Worm (Caenorhabditis elegans): Measurements from ENCODE around the gene clec-66.
A peak's percentile ranks its signal among the peaks of the same experiment; 100 is the strongest.

clec-66 gene

DNA sequence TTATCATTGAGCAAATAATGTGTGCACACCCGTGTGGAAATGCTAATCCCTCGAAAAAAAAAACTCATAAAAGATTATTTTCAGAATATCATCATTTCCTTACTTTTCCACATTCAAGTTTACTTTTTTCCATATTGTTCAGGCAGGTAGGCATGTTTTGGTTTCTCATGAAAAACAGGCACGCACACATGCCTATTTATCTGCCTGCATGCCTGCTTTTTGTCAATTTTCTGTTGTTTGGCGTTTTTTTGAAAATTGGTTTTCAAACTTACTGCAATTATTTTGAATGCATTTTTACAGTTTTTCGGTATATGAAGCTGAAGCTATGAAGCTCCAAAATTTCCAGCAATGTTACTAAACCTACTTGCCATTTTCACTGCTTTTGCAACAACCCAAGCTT lies 6.3 kb upstream of the clec-66 start, which contains the start of gene clec-64:
clec-64 (plus strand) TSS at position 301 of the 400 bp plus-strand sequence.
- TF ChIP-seq gmeb-2 (tag; optimal IDR thresholded peaks at IDR 0.05), result no peak

DNA sequence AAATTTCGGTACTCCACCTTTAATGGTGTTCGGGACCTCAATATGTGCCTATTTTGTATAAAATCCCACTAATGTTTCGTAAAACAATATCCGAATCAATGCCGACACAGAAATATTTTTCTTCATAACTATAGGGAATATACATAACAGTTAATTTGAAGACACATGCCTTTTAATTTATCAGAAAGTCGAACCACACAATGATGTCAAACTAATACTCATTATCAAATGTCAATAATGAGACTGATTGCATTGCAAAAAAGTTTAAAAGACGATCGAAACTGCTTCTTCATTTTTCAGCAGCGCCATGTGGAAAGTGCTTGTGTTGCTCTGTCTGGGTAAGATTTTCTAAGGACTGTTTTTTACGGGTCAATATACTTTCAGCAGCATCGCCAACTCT lies 3.2 kb upstream of the clec-66 start, which contains the start of gene clec-65:
clec-65 (plus strand) TSS at position 301 of the 400 bp plus-strand sequence.
- TF ChIP-seq C38D4.7 (GFP tag; optimal IDR thresholded peaks at IDR 0.05) (no peak), nhr-232 (tag; optimal IDR thresholded peaks at IDR 0.05) (no peak)

DNA sequence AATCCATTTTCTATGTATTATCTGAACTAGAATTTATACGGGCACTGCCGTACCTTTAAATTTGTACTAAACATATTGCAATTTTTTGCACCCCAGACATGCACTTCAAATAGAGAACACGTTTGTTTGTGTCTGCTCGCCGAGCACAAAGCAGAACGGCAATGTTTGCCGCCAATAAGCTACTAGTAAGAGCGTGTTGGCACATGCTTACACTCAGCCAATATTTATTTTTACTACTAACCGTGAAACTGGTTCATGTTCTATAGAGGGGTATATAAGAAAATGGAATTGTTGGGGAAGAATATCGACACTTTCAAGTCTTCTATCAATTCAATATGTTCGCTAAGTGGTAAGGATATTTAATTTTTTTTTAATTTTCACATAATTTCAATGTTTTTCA lies 2.9 kb downstream of the clec-66 start, which contains the start of gene nspb-11:
nspb-11 (plus strand) TSS at position 301 of the 400 bp plus-strand sequence.
- no peak for TF ChIP-seq fax-1 (tag; optimal IDR thresholded peaks at IDR 0.05)
- TF ChIP-seq mec-3 (tag; optimal IDR thresholded peaks at IDR 0.05; ENCODE audit: borderline replicate concordance), result no peak
- no peak for TF ChIP-seq ceh-31 (tag; optimal IDR thresholded peaks at IDR 0.05)
- TF ChIP-seq rnt-1 (tag; optimal IDR thresholded peaks at IDR 0.05), result no peak
- no peak for TF ChIP-seq zip-5 (tag; optimal IDR thresholded peaks at IDR 0.05)
- no peak for TF ChIP-seq fkh-6 (tag; optimal IDR thresholded peaks at IDR 0.05)
- no peak for TF ChIP-seq unc-42 (tag; optimal IDR thresholded peaks at IDR 0.05)
- TF ChIP-seq madf-2 (tag; optimal IDR thresholded peaks at IDR 0.05), result no peak
- TF ChIP-seq sdc-2 (tag; optimal IDR thresholded peaks at IDR 0.05), result no peak
- no peak for TF ChIP-seq elt-2 (tag; optimal IDR thresholded peaks at IDR 0.05)
- TF ChIP-seq nhr-232 (tag; optimal IDR thresholded peaks at IDR 0.05), result no peak
- no peak for TF ChIP-seq ceh-22 (tag; optimal IDR thresholded peaks at IDR 0.05)
- no peak for TF ChIP-seq ceh-2 (tag; optimal IDR thresholded peaks at IDR 0.05)
- no peak for TF ChIP-seq unc-86 (tag; optimal IDR thresholded peaks at IDR 0.05)
- no peak for TF ChIP-seq lim-6 (tag; optimal IDR thresholded peaks at IDR 0.05)
- TF ChIP-seq elt-4 (tag; optimal IDR thresholded peaks at IDR 0.05), result no peak
- TF ChIP-seq ceh-34 (tag; optimal IDR thresholded peaks at IDR 0.05), result no peak

DNA sequence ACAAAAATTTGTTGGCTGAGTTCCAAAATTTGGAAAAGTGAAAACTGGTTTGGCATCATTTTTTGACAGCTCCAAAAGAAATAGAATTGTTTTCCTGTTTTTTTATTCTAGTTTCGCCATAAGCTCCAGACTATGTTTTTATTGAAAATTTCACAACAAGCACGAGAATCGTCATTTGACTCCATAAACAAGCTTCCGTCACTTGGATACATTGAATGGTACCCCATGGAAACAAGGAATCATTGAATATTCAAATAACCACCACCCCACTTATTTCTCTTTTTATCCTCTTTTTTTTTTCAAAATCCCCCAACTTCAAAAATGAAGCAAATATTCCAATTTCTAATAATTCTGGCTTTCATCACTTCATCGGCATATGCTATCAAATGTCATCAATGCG lies 4.6 kb downstream of the clec-66 start, which contains the start of gene ddn-2:
ddn-2 (plus strand) TSS at position 301 of the 400 bp plus-strand sequence.
- TF ChIP-seq pat-9 (tag; optimal IDR thresholded peaks at IDR 0.05), result no peak
- TF ChIP-seq pag-3 (tag; optimal IDR thresholded peaks at IDR 0.05; ENCODE audit: borderline replicate concordance), result no peak
- TF ChIP-seq ama-1 (optimal IDR thresholded peaks at IDR 0.05), result no peak
- no peak for TF ChIP-seq ceh-18 (tag; optimal IDR thresholded peaks at IDR 0.05)
- no peak for TF ChIP-seq ref-2 (tag; optimal IDR thresholded peaks at IDR 0.05)
- TF ChIP-seq fkh-10 (GFP tag; optimal IDR thresholded peaks at IDR 0.05), result no peak
- no peak for TF ChIP-seq sox-2 (GFP tag; IDR thresholded peaks at IDR 0.05)
- TF ChIP-seq unc-55 (GFP tag; optimal IDR thresholded peaks at IDR 0.05), result no peak
- no peak for TF ChIP-seq fkh-6 (tag; optimal IDR thresholded peaks at IDR 0.05)
- TF ChIP-seq C08G9.2 (tag; optimal IDR thresholded peaks at IDR 0.05), result no peak
- no peak for TF ChIP-seq pros-1 (tag; optimal IDR thresholded peaks at IDR 0.05)
- no peak for TF ChIP-seq sox-4 (tag; optimal IDR thresholded peaks at IDR 0.05)
- TF ChIP-seq eyg-1 (tag; optimal IDR thresholded peaks at IDR 0.05), result no peak
- TF ChIP-seq mec-3 (tag; optimal IDR thresholded peaks at IDR 0.05; ENCODE audit: borderline replicate concordance), result no peak
- no peak for TF ChIP-seq syd-9 (tag; optimal IDR thresholded peaks at IDR 0.05)

DNA sequence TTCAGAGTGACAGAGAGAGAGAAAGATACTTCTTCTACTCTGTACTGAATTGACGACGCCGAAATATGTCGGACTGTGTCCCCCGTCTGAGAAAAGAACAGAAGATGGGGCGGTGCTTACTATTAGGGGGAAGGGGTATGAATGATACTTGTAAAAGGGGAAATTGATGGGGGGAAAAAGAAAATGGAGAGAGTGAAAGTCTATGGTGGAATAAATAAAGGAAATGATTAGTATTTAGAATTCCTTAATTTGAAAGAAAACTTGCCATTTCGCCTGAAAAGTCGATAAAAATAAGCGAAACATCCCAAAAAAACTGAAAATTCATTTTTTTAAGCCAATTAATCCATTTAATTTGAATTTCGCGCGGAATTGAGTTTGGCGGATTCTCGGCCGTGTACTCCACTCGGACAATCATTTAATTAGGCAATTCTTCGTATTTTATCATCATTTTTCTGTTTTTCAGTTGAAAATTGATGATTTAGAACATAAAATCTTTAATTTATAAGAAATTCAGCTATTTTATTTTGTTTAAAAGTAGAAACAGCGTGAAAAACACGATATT lies 10.4 kb downstream of the clec-66 start, which contains the start of gene F35C5.12:
F35C5.12 (minus strand) TSS at position 51 of the 562 bp plus-strand sequence.
- no peak for TF ChIP-seq ceh-2 (tag; optimal IDR thresholded peaks at IDR 0.05)
- TF ChIP-seq ets-4 (tag; optimal IDR thresholded peaks at IDR 0.05), result no peak
- TF ChIP-seq ceh-24 (tag; optimal IDR thresholded peaks at IDR 0.05), result no peak
- no peak for TF ChIP-seq ama-1 (optimal IDR thresholded peaks at IDR 0.05)
- TF ChIP-seq nfya-1 (tag; optimal IDR thresholded peaks at IDR 0.05), result no peak
- no peak for TF ChIP-seq fkh-6 (tag; optimal IDR thresholded peaks at IDR 0.05)
- TF ChIP-seq sox-4 (tag; optimal IDR thresholded peaks at IDR 0.05), result no peak
- TF ChIP-seq unc-42 (tag; optimal IDR thresholded peaks at IDR 0.05), result no peak
- no peak for TF ChIP-seq fkh-10 (GFP tag; optimal IDR thresholded peaks at IDR 0.05)
- no peak for TF ChIP-seq mec-3 (tag; optimal IDR thresholded peaks at IDR 0.05; ENCODE audit: borderline replicate concordance)
- no peak for TF ChIP-seq hlh-30 (tag; optimal IDR thresholded peaks at IDR 0.05; ENCODE audit: insufficient read depth)
- no peak for TF ChIP-seq unc-55 (GFP tag; optimal IDR thresholded peaks at IDR 0.05)
- TF ChIP-seq tbx-7 (tag; optimal IDR thresholded peaks at IDR 0.05), result peak; percentile 2
- no peak for TF ChIP-seq pax-1 (tag; optimal IDR thresholded peaks at IDR 0.05)
- TF ChIP-seq ceh-22 (tag; optimal IDR thresholded peaks at IDR 0.05), result no peak
- no peak for TF ChIP-seq ztf-16 (tag; optimal IDR thresholded peaks at IDR 0.05)
- TF ChIP-seq ceh-45 (GFP tag; IDR thresholded peaks at IDR 0.05), result no peak
- no peak for TF ChIP-seq T23F11.4 (GFP tag; optimal IDR thresholded peaks at IDR 0.05)
- TF ChIP-seq hlh-6 (tag; optimal IDR thresholded peaks at IDR 0.05), result no peak
- no peak for TF ChIP-seq sdc-2 (tag; optimal IDR thresholded peaks at IDR 0.05)
- TF ChIP-seq K09A11.1 (tag; optimal IDR thresholded peaks at IDR 0.05; ENCODE audit: insufficient read depth), result no peak
- TF ChIP-seq C08G9.2 (tag; optimal IDR thresholded peaks at IDR 0.05), result peak; percentile 44
- TF ChIP-seq ceh-18 (tag; optimal IDR thresholded peaks at IDR 0.05), result no peak
- TF ChIP-seq ceh-31 (tag; optimal IDR thresholded peaks at IDR 0.05), result peak; percentile 34
